Worm (Caenorhabditis elegans) whole organism, late embryonic: ENCODE measurements around the gene lpr-2.

Experiments used
- C38D4.7 ChIP-seq: fragments of 200-800 bp; sonication (Bioruptor generic); optimal IDR thresholded peaks from 2 replicates; lab custom pipeline; 2018; ENCODE audit warnings: mild to moderate bottlenecking, missing genetic modification characterization, moderate library complexity, missing compliant biosample characterization
- K09A11.1 ChIP-seq: sonication (generic microtip); optimal IDR thresholded peaks from 2 replicates; lab custom pipeline; 2017; ENCODE audit warnings: antibody characterized with exemption, mild to moderate bottlenecking, missing genetic modification characterization, missing compliant biosample characterization; ENCODE audit not compliant: insufficient read depth
- ceh-18 ChIP-seq: sonication (generic microtip); optimal IDR thresholded peaks from 2 replicates; lab custom pipeline; 2016; ENCODE audit warnings: missing genetic modification characterization, missing compliant biosample characterization
- ceh-30 ChIP-seq: fragments of 150-350 bp; optimal IDR thresholded peaks from 2 replicates; lab custom pipeline; 2014; ENCODE audit warnings: missing biosample characterization, missing genetic modification characterization
- ceh-31 ChIP-seq: sonication (generic microtip); optimal IDR thresholded peaks from 2 replicates; lab custom pipeline; 2016; ENCODE audit warnings: missing genetic modification characterization, missing compliant biosample characterization
- ceh-34 ChIP-seq: sonication (generic microtip); optimal IDR thresholded peaks from 2 replicates; lab custom pipeline; 2016; ENCODE audit warnings: mild to moderate bottlenecking, missing genetic modification characterization, missing compliant biosample characterization
- ceh-45 ChIP-seq: fragments of 200-800 bp; sonication (Bioruptor generic); IDR thresholded peaks from 2 replicates; pipeline ENCODE4 v1.3.6; 2022; ENCODE audit warnings: missing genetic modification reagents, missing genetic modification characterization, missing compliant biosample characterization
- ceh-48 ChIP-seq: sonication (generic microtip); optimal IDR thresholded peaks from 2 replicates; lab custom pipeline; 2016; ENCODE audit warnings: missing genetic modification characterization, inconsistent platforms, missing compliant biosample characterization
- ceh-9 ChIP-seq: sonication (generic microtip); optimal IDR thresholded peaks from 2 replicates; lab custom pipeline; 2016; ENCODE audit warnings: mild to moderate bottlenecking, missing genetic modification characterization, inconsistent platforms, missing compliant biosample characterization
- dmd-4 ChIP-seq: sonication (generic microtip); optimal IDR thresholded peaks from 2 replicates; lab custom pipeline; 2016; ENCODE audit warnings: borderline replicate concordance, missing genetic modification characterization, missing compliant biosample characterization
- elt-2 ChIP-seq: sonication (generic microtip); optimal IDR thresholded peaks from 2 replicates; lab custom pipeline; 2016; ENCODE audit warnings: missing genetic modification reagents, missing genetic modification characterization, missing compliant biosample characterization
- elt-4 ChIP-seq: sonication (generic microtip); optimal IDR thresholded peaks from 2 replicates; lab custom pipeline; 2016; ENCODE audit warnings: missing genetic modification characterization, missing compliant biosample characterization
- ets-4 ChIP-seq: sonication (generic microtip); optimal IDR thresholded peaks from 2 replicates; lab custom pipeline; 2016; ENCODE audit warnings: missing genetic modification characterization, missing compliant biosample characterization
- fkh-10 ChIP-seq: fragments of 150-350 bp; optimal IDR thresholded peaks from 2 replicates; lab custom pipeline; 2014; ENCODE audit warnings: missing biosample characterization, missing genetic modification reagents, missing genetic modification characterization
- fkh-6 ChIP-seq: sonication (generic microtip); optimal IDR thresholded peaks from 2 replicates; lab custom pipeline; 2016; ENCODE audit warnings: missing genetic modification characterization, missing compliant biosample characterization
- gmeb-2 ChIP-seq: sonication (generic microtip); optimal IDR thresholded peaks from 2 replicates; lab custom pipeline; 2016; ENCODE audit warnings: missing genetic modification characterization, inconsistent platforms, missing compliant biosample characterization
- hlh-13 ChIP-seq: fragments of 200-800 bp; sonication (Bioruptor generic); optimal IDR thresholded peaks from 2 replicates; lab custom pipeline; 2018; ENCODE audit warnings: mild to moderate bottlenecking, missing genetic modification characterization, missing compliant biosample characterization
- hlh-15 ChIP-seq: sonication (generic microtip); optimal IDR thresholded peaks from 2 replicates; lab custom pipeline; 2016; ENCODE audit warnings: missing genetic modification characterization, missing compliant biosample characterization
- hlh-30 ChIP-seq: sonication (generic microtip); optimal IDR thresholded peaks from 2 replicates; lab custom pipeline; 2017; ENCODE audit warnings: antibody characterized with exemption, missing genetic modification characterization, missing compliant biosample characterization; ENCODE audit not compliant: insufficient read depth
- lim-6 ChIP-seq: sonication (generic microtip); optimal IDR thresholded peaks from 2 replicates; lab custom pipeline; 2016; ENCODE audit warnings: missing genetic modification characterization, missing compliant biosample characterization
- lin-11 ChIP-seq: fragments of 200-800 bp; sonication (Bioruptor generic); optimal IDR thresholded peaks from 2 replicates; lab custom pipeline; 2018; ENCODE audit warnings: mild to moderate bottlenecking, missing genetic modification characterization, missing compliant biosample characterization
- mec-3 ChIP-seq: sonication (generic microtip); optimal IDR thresholded peaks from 2 replicates; lab custom pipeline; 2016; ENCODE audit warnings: borderline replicate concordance, missing genetic modification characterization, missing compliant biosample characterization
- nfya-1 ChIP-seq: sonication (generic microtip); optimal IDR thresholded peaks from 2 replicates; lab custom pipeline; 2017; ENCODE audit warnings: missing genetic modification characterization, mild to moderate bottlenecking, missing compliant biosample characterization, antibody characterized with exemption, moderate library complexity
- nhr-232 ChIP-seq: sonication (generic microtip); optimal IDR thresholded peaks from 2 replicates; lab custom pipeline; 2016; ENCODE audit warnings: missing genetic modification characterization, missing compliant biosample characterization
- odd-2 ChIP-seq: sonication (generic microtip); optimal IDR thresholded peaks from 2 replicates; lab custom pipeline; 2017; ENCODE audit warnings: antibody characterized with exemption, mild to moderate bottlenecking, missing genetic modification characterization, missing compliant biosample characterization
- pat-9 ChIP-seq: fragments of 200-800 bp; sonication (Bioruptor generic); optimal IDR thresholded peaks from 2 replicates; lab custom pipeline; 2018; ENCODE audit warnings: mild to moderate bottlenecking, missing genetic modification characterization, moderate library complexity, missing compliant biosample characterization
- pha-2 ChIP-seq: sonication (generic microtip); optimal IDR thresholded peaks from 2 replicates; lab custom pipeline; 2017; ENCODE audit warnings: mild to moderate bottlenecking, missing genetic modification characterization, missing compliant biosample characterization
- pqm-1 ChIP-seq: sonication (generic microtip); optimal IDR thresholded peaks from 2 replicates; lab custom pipeline; 2016; ENCODE audit warnings: missing genetic modification characterization, missing compliant biosample characterization
- pros-1 ChIP-seq: fragments of 150-350 bp; optimal IDR thresholded peaks from 2 replicates; lab custom pipeline; 2014; ENCODE audit warnings: missing biosample characterization, missing genetic modification reagents, missing genetic modification characterization
- rnt-1 ChIP-seq: sonication (generic microtip); optimal IDR thresholded peaks from 2 replicates; lab custom pipeline; 2016; ENCODE audit warnings: missing genetic modification characterization, missing compliant biosample characterization
- sdc-2 ChIP-seq: sonication (generic microtip); optimal IDR thresholded peaks from 2 replicates; lab custom pipeline; 2016; ENCODE audit warnings: missing genotype, missing genetic modification characterization, missing compliant biosample characterization
- sox-2 ChIP-seq: fragments of 200-800 bp; sonication (Bioruptor generic); IDR thresholded peaks from 2 replicates; pipeline ENCODE4 v1.3.6; 2022; ENCODE audit warnings: missing genetic modification reagents, missing genetic modification characterization, missing compliant biosample characterization
- sox-4 ChIP-seq: sonication (generic microtip); optimal IDR thresholded peaks from 2 replicates; lab custom pipeline; 2017; ENCODE audit warnings: mild to moderate bottlenecking, missing genetic modification characterization, inconsistent platforms, missing compliant biosample characterization
- tbx-2 ChIP-seq: sonication (generic microtip); optimal IDR thresholded peaks from 2 replicates; lab custom pipeline; 2016; ENCODE audit warnings: missing genetic modification characterization, missing compliant biosample characterization
- unc-3 ChIP-seq, 2 experiments: fragments of 200-800 bp in 1 of 2; sonication (Bioruptor generic) in 1 of 2; sonication (generic microtip) in 1 of 2; conservative IDR thresholded peaks in 1 of 2; optimal IDR thresholded peaks in 1 of 2; 2 replicates each; pipeline versions ENCODE4 v1.3.6 to Lab custom; 2016 to 2022; ENCODE audit warnings: missing compliant biosample characterization in 2 of 2, missing genetic modification characterization in 2 of 2, missing genetic modification reagents in 1 of 2
- unc-86 ChIP-seq: sonication (generic microtip); optimal IDR thresholded peaks from 2 replicates; lab custom pipeline; 2016; ENCODE audit warnings: missing genetic modification characterization, missing compliant biosample characterization
- zip-5 ChIP-seq: sonication (generic microtip); optimal IDR thresholded peaks from 2 replicates; lab custom pipeline; 2016; ENCODE audit warnings: missing genetic modification characterization, missing compliant biosample characterization
- ztf-16 ChIP-seq: sonication (generic microtip); optimal IDR thresholded peaks from 2 replicates; lab custom pipeline; 2017; ENCODE audit warnings: missing genetic modification characterization, missing compliant biosample characterization

lpr-2 gene

DNA sequence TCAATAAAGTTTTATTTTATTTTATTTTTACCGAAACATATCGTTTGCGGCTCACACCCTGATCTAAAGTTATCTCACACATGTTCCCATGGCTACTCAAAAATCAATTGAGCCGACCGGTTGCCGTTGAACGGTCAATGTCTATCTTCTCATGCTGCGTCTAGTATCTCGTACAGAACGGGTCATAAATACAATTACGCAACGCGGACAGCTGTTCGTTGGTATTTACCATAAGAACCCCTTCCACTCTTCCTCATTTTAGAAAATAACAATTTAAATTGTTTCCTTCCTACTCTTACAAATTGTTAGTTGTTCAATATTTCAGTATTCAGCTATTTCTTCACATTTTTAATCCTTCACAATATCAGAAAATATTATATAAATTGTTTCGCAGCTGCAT lies 35.2 kb upstream of the lpr-2 start:
- TF ChIP-seq pros-1 (tag; lab: Kevin White, UChicago) = no peak
- no peak for TF ChIP-seq fkh-6 (tag; lab: Kevin White, UChicago)
- TF ChIP-seq elt-2 = no peak
- no peak for TF ChIP-seq gmeb-2 (tag; lab: Kevin White, UChicago)
- no peak for TF ChIP-seq dmd-4 (tag; lab: Kevin White, UChicago)
- no peak for TF ChIP-seq ceh-30 (tag; lab: Kevin White, UChicago)
- no peak for TF ChIP-seq sdc-2 (tag; lab: Kevin White, UChicago)
- TF ChIP-seq unc-3 (GFP tag; conservative IDR thresholded peaks at IDR 0.05; lab: Robert Waterston, UW) = no peak
- TF ChIP-seq unc-3 (tag; optimal IDR thresholded peaks at IDR 0.05; lab: Kevin White, UChicago) = no peak
- TF ChIP-seq hlh-13 (GFP tag; lab: Kevin White, UChicago) = no peak
- TF ChIP-seq fkh-10 (GFP tag; lab: Kevin White, UChicago) = no peak
- no peak for TF ChIP-seq ceh-48 (tag; lab: Kevin White, UChicago)
- no peak for TF ChIP-seq ceh-9 (tag; lab: Kevin White, UChicago)
- no peak for TF ChIP-seq pqm-1 (tag; lab: Kevin White, UChicago)
- no peak for TF ChIP-seq ceh-45 (GFP tag; lab: Robert Waterston, UW)
- TF ChIP-seq pha-2 (tag; lab: Kevin White, UChicago) = no peak
- no peak for TF ChIP-seq ets-4
- TF ChIP-seq pat-9 (tag; lab: Kevin White, UChicago) = no peak
- TF ChIP-seq zip-5 (tag; lab: Kevin White, UChicago) = no peak
- no peak for TF ChIP-seq tbx-2 (tag; lab: Kevin White, UChicago)
- TF ChIP-seq nfya-1 (tag; lab: Kevin White, UChicago) = no peak
- TF ChIP-seq, all 69 proteins: peak for 0

DNA sequence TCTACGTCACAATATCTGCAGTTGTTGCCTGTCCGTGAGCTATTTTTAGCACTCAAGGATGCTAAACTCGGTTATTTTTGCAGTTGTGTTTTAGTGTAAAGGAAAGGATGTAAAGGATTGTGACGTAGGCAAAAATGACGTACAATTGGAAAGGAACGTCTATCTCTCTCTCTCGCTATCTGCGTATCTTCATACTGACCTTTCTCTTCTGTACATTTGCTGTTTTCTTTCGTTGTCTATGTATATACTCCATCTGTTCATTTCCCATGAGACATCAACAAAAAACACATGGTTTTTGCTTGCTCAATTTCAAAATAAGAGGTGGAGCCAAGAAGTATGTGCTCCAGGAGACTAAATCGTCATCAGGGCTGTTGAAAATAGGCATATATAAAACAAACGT lies 34.7 kb upstream of the lpr-2 start:
- TF ChIP-seq hlh-30 (tag; lab: Kevin White, UChicago) (peak; percentile 38), nhr-232 (tag; lab: Kevin White, UChicago) (no peak)

DNA sequence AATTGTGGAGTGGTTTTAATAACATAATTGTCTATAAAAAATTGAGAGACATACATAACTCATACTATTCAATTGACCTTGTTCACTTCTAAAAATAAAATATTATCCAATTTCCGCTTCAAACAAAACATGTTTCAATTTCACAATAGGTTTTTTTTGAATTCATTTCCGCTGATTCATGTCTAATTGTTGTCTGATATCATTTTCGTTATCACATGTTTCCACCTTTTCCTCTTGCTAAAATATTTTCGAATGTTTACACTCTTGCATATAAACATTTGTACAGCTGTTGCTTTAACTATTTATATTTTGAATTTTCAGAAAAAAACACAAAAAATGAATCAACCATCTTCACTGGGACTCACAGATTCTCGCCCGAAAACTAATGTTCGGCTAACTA lies 33.7 kb upstream of the lpr-2 start, which contains the start of gene gem-4:
Gene gem-4 (plus strand): TSS at position 301 of the 400 bp plus-strand sequence.
- TF ChIP-seq ztf-16 (tag; lab: Kevin White, UChicago) = no peak
- TF ChIP-seq lim-6 (tag; lab: Kevin White, UChicago) = no peak
- TF ChIP-seq ceh-34 (tag; lab: Kevin White, UChicago) = no peak
- TF ChIP-seq odd-2 (tag; lab: Kevin White, UChicago) = no peak
- TF ChIP-seq unc-86 (tag; lab: Kevin White, UChicago) = no peak
- TF ChIP-seq lin-11 (tag; lab: Kevin White, UChicago) = no peak
- no peak for TF ChIP-seq ceh-31
- TF ChIP-seq pha-2 (tag; lab: Kevin White, UChicago) = no peak
- TF ChIP-seq fkh-6 (tag; lab: Kevin White, UChicago) = no peak
- TF ChIP-seq gmeb-2 (tag; lab: Kevin White, UChicago) = no peak
- no peak for TF ChIP-seq C38D4.7 (GFP tag; lab: Kevin White, UChicago)
- no peak for TF ChIP-seq dmd-4 (tag; lab: Kevin White, UChicago)
- TF ChIP-seq elt-4 = no peak
- TF ChIP-seq hlh-15 (tag; lab: Kevin White, UChicago) = no peak
- TF ChIP-seq ceh-18 (tag; lab: Kevin White, UChicago) = no peak
- no peak for TF ChIP-seq mec-3 (tag; lab: Kevin White, UChicago)
- no peak for TF ChIP-seq rnt-1 (tag; lab: Kevin White, UChicago)
- TF ChIP-seq K09A11.1 (tag; lab: Kevin White, UChicago) = no peak
- TF ChIP-seq sox-2 (GFP tag; lab: Robert Waterston, UW) = no peak
- TF ChIP-seq sox-4 (tag; lab: Kevin White, UChicago) = no peak
